Worm (Caenorhabditis elegans) whole organism, L2 larva: ENCODE data around the gene B0281.6.

Source experiments
- F13H6.1 ChIP-seq: sonication (generic microtip); optimal IDR thresholded peaks from 2 replicates; lab custom pipeline; 2016; ENCODE audit warnings: missing genetic modification characterization, missing compliant biosample characterization
- R02D3.7 ChIP-seq: fragments of 150-350 bp; optimal IDR thresholded peaks from 2 replicates; lab custom pipeline; 2014; ENCODE audit warnings: missing biosample characterization, missing genetic modification characterization
- Y55F3AM.14 ChIP-seq: fragments of 200-800 bp; sonication (Bioruptor generic); optimal IDR thresholded peaks from 2 replicates; lab custom pipeline; 2018; ENCODE audit warnings: mild to moderate bottlenecking, missing genetic modification characterization, missing compliant biosample characterization
- ZK546.5 ChIP-seq: sonication (generic microtip); optimal IDR thresholded peaks from 2 replicates; lab custom pipeline; 2017; ENCODE audit warnings: missing biosample characterization, missing genetic modification characterization
- alr-1 ChIP-seq: fragments of 150-350 bp; optimal IDR thresholded peaks from 2 replicates; lab custom pipeline; 2014; ENCODE audit warnings: missing biosample characterization, missing genetic modification characterization
- ceh-16 ChIP-seq: fragments of 150-350 bp; optimal IDR thresholded peaks from 2 replicates; lab custom pipeline; 2014; ENCODE audit warnings: missing biosample characterization, missing genetic modification characterization
- dmd-4 ChIP-seq: sonication (generic microtip); optimal IDR thresholded peaks from 2 replicates; lab custom pipeline; 2017; ENCODE audit warnings: missing biosample characterization, missing genetic modification characterization
- egl-27 ChIP-seq: sonication (generic microtip); optimal IDR thresholded peaks from 3 replicates; lab custom pipeline; 2017; ENCODE audit warnings: missing biosample characterization, missing genetic modification reagents, missing genetic modification characterization
- elt-1 ChIP-seq: fragments of 150-350 bp; optimal IDR thresholded peaks from 2 replicates; lab custom pipeline; 2014; ENCODE audit warnings: missing biosample characterization, missing genetic modification characterization
- elt-3 ChIP-seq: sonication (generic microtip); optimal IDR thresholded peaks from 2 replicates; lab custom pipeline; 2017; ENCODE audit warnings: missing biosample characterization, missing genetic modification characterization
- fos-1 ChIP-seq: fragments of 150-350 bp; optimal IDR thresholded peaks from 2 replicates; lab custom pipeline; 2014; ENCODE audit warnings: missing biosample characterization, missing genetic modification characterization
- gmeb-1 ChIP-seq: fragments of 150-350 bp; optimal IDR thresholded peaks from 2 replicates; lab custom pipeline; 2014; ENCODE audit warnings: missing biosample characterization, missing genetic modification characterization
- lin-11 ChIP-seq: fragments of 150-350 bp; sonication (generic microtip); optimal IDR thresholded peaks from 2 replicates; lab custom pipeline; 2014; ENCODE audit warnings: missing biosample characterization, missing genetic modification characterization, inconsistent platforms, mixed read lengths
- lsy-2 ChIP-seq, 2 experiments: fragments of 150-350 bp in 1 of 2; sonication (generic microtip) in 1 of 2; optimal IDR thresholded peaks; 2 replicates each; lab custom pipeline; 2014 to 2017; ENCODE audit warnings: missing biosample characterization in 2 of 2, missing genetic modification characterization in 2 of 2
- mab-5 ChIP-seq: fragments of 150-350 bp; optimal IDR thresholded peaks from 2 replicates; lab custom pipeline; 2014; ENCODE audit warnings: missing biosample characterization, missing genetic modification characterization
- mbf-1 ChIP-seq: sonication (generic microtip); optimal IDR thresholded peaks from 2 replicates; lab custom pipeline; 2017; ENCODE audit warnings: missing biosample characterization, missing genetic modification characterization
- mdl-1 ChIP-seq, 2 experiments: fragments of 150-350 bp in 1 of 2; sonication (generic microtip) in 1 of 2; optimal IDR thresholded peaks; 2 replicates each; lab custom pipeline; 2017; ENCODE audit warnings: missing biosample characterization in 2 of 2, missing genetic modification characterization in 2 of 2
- nhr-11 ChIP-seq: fragments of 150-350 bp; optimal IDR thresholded peaks from 2 replicates; lab custom pipeline; 2014; ENCODE audit warnings: missing biosample characterization, missing genetic modification characterization
- nhr-12 ChIP-seq: fragments of 150-350 bp; optimal IDR thresholded peaks from 2 replicates; lab custom pipeline; 2014; ENCODE audit warnings: missing biosample characterization, missing genetic modification characterization
- nhr-129 ChIP-seq: fragments of 150-350 bp; optimal IDR thresholded peaks from 2 replicates; lab custom pipeline; 2014; ENCODE audit warnings: missing biosample characterization, missing genetic modification characterization
- nhr-23 ChIP-seq: fragments of 150-350 bp; optimal IDR thresholded peaks from 2 replicates; lab custom pipeline; 2014; ENCODE audit warnings: missing biosample characterization, missing genetic modification reagents, missing genetic modification characterization
- nhr-77 ChIP-seq: fragments of 150-350 bp; optimal IDR thresholded peaks from 2 replicates; lab custom pipeline; 2014; ENCODE audit warnings: missing biosample characterization, missing genetic modification characterization
- peb-1 ChIP-seq: fragments of 150-350 bp; optimal IDR thresholded peaks from 2 replicates; lab custom pipeline; 2014; ENCODE audit warnings: missing biosample characterization, missing genetic modification characterization
- sem-4 ChIP-seq: fragments of 150-350 bp; optimal IDR thresholded peaks from 2 replicates; lab custom pipeline; 2014; ENCODE audit warnings: missing biosample characterization, missing genetic modification reagents, missing genetic modification characterization
- skn-1 ChIP-seq: sonication (generic microtip); optimal IDR thresholded peaks from 2 replicates; lab custom pipeline; 2017; ENCODE audit warnings: missing biosample characterization, missing genetic modification characterization
- sma-3 ChIP-seq: sonication (generic microtip); optimal IDR thresholded peaks from 2 replicates; lab custom pipeline; 2016; ENCODE audit warnings: missing genetic modification reagents, missing genetic modification characterization, missing compliant biosample characterization
- sma-9 ChIP-seq, 2 experiments: fragments of 150-350 bp in 1 of 2; sonication (generic microtip) in 1 of 2; optimal IDR thresholded peaks; 2 replicates each; lab custom pipeline; 2014 to 2016; ENCODE audit warnings: missing genetic modification characterization in 2 of 2, mild to moderate bottlenecking in 1 of 2, missing biosample characterization in 1 of 2, missing compliant biosample characterization in 1 of 2, missing genetic modification reagents in 1 of 2, moderate library complexity in 1 of 2
- snpc-4 ChIP-seq: fragments of 150-350 bp; optimal IDR thresholded peaks from 2 replicates; lab custom pipeline; 2014; ENCODE audit warnings: missing biosample characterization, missing genetic modification characterization
- unc-55 ChIP-seq: fragments of 150-350 bp; sonication (generic microtip); optimal IDR thresholded peaks from 3 replicates; lab custom pipeline; 2014; ENCODE audit warnings: missing biosample characterization, missing genetic modification reagents, missing genetic modification characterization
- zag-1 ChIP-seq: fragments of 150-350 bp; optimal IDR thresholded peaks from 2 replicates; lab custom pipeline; 2014; ENCODE audit warnings: missing biosample characterization, missing genetic modification characterization
- ztf-4 ChIP-seq: fragments of 150-350 bp; optimal IDR thresholded peaks from 2 replicates; lab custom pipeline; 2014; ENCODE audit warnings: missing biosample characterization, missing genetic modification characterization

Gene B0281.6

DNA sequence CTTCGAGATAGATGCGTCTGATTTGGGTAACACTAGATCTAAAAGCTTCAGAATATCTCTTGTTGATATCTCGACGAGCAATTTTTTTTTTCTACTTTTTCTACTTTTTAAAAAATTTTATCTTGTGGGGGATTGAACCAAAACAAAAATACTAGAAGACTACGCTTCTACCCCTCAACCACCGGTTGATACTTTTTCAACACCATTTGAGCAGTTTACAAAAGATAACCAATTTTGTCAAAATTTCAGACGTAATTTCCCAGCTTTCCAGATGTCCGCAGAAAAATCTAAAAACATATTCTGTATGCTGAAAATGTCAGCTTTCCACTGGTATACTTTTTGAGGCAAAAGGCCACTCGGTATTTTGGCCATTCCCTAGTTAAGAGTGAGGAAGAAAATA, 2.3 kb upstream of the B0281.6 start:
- TF ChIP-seq sem-4 (tag; lab: Kevin White, UChicago) = no peak

DNA sequence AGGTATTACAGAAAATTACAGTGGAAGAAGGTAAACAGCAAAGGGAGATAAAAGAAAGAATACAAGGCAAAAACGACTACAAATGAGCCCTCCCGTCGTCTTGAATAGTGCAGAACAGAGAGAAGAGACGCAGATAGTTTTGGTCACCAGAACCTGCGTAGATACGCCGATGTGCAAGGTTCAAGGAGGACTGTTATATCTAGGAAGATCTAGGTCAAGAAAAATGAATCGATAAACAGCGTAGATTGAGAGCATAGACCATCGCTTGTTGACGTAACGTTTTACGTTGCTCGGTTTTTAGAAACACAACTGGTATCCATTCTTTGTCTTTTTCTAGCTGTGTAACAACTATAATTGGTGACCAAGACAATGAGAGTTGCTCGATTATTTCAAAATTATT, 1.4 kb downstream of the B0281.6 start, which contains the start of gene B0281.5:
Gene B0281.5, minus strand, starts transcription at position 101 of the 400 bp plus-strand sequence.
- no peak for TF ChIP-seq F13H6.1
- TF ChIP-seq dmd-4 (tag; lab: Kevin White, UChicago) = no peak
- no peak for TF ChIP-seq egl-27 (tag; lab: Kevin White, UChicago)

DNA sequence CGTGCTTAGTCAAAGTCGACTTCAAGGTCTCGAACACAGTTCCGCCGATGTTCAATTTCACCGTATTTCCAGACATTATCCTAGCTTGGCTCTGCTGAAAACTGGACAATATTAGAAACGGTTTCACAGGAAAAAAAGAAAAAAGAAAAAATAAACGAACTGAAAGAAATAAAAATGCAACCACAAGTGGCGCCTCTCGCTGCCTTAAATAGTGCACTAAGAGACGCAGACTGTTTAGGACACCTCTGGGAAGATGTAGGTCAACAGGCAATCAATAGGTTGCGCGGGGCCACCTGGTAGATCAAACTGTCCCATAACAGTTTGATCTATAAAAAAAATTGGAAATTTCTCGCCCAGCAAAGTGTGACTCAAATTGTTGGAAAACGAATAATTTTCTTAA, 3.5 kb downstream of the B0281.6 start, which contains the start of gene B0281.4:
Gene B0281.4, minus strand, starts transcription at position 101 of the 400 bp plus-strand sequence.
- TF ChIP-seq nhr-23 (no peak), Y55F3AM.14 (no peak), nhr-12 (tag; lab: Kevin White, UChicago) (no peak), zag-1 (no peak), elt-3 (no peak), nhr-11 (tag; lab: Kevin White, UChicago) (no peak), nhr-77 (tag; lab: Kevin White, UChicago) (no peak), skn-1 (tag; lab: Kevin White, UChicago) (no peak)

ce11 chrII:2295817-2296315, 6.4 kb downstream of the B0281.6 start, which contains the start of gene fbxc-25:
Gene fbxc-25 (minus strand): TSS chrII:2296265.
- TF ChIP-seq elt-1 (no peak), nhr-23 (no peak), alr-1 (tag; lab: Kevin White, UChicago) (no peak)

ce11 chrII:2292549-2292948, 9.7 kb downstream of the B0281.6 start:
- no peak for TF ChIP-seq ZK546.5 (tag; lab: Kevin White, UChicago)
- no peak for TF ChIP-seq dmd-4 (tag; lab: Kevin White, UChicago)
- no peak for TF ChIP-seq R02D3.7 (tag; lab: Kevin White, UChicago)
- TF ChIP-seq mdl-1 (tag; optimal IDR thresholded peaks at IDR 0.05; lab: Kevin White, UChicago) = no peak
- no peak for TF ChIP-seq nhr-77 (tag; lab: Kevin White, UChicago)
- TF ChIP-seq fos-1 (tag; lab: Kevin White, UChicago) = peak; percentile 74

- TF ChIP-seq unc-55 (GFP tag; lab: Kevin White, UChicago) (no peak), ztf-4 (tag; lab: Kevin White, UChicago) (no peak), zag-1 (no peak), skn-1 (tag; lab: Kevin White, UChicago) (no peak), Y55F3AM.14 (no peak), fos-1 (tag; lab: Kevin White, UChicago) (no peak), peb-1 (no peak), lsy-2 (tag; optimal IDR thresholded peaks at IDR 0.05; lab: Kevin White, UChicago) (no peak), sem-4 (tag; lab: Kevin White, UChicago) (no peak), gmeb-1 (tag; lab: Kevin White, UChicago) (no peak), mbf-1 (tag; lab: Kevin White, UChicago) (no peak), snpc-4 (tag; lab: Kevin White, UChicago) (no peak), nhr-77 (tag; lab: Kevin White, UChicago) (no peak), ceh-16 (tag; lab: Kevin White, UChicago) (no peak), R02D3.7 (tag; lab: Kevin White, UChicago) (no peak), ZK546.5 (tag; lab: Kevin White, UChicago) (no peak), lin-11 (tag; lab: Kevin White, UChicago) (no peak), elt-1 (no peak), sma-3 (GFP tag; lab: Kevin White, UChicago) (no peak), F13H6.1 (no peak)
Measured at ce11 chrII:2292027-2292426, 10.2 kb downstream of the B0281.6 start, which contains the start of gene K09F6.7. Gene K09F6.7 (minus strand): TSS chrII:2292127.

ce11 chrII:2289441-2289840, 12.8 kb downstream of the B0281.6 start:
- no peak for TF ChIP-seq mbf-1 (tag; lab: Kevin White, UChicago)
- peak; percentile 66 for TF ChIP-seq sma-9 (GFP tag; optimal IDR thresholded peaks at IDR 0.05; lab: Kevin White, UChicago)
- no peak for TF ChIP-seq sma-9 (tag; optimal IDR thresholded peaks at IDR 0.05; lab: Kevin White, UChicago)
- no peak for TF ChIP-seq F13H6.1
- TF ChIP-seq nhr-129 (tag; lab: Kevin White, UChicago) = peak; percentile 18
- TF ChIP-seq lsy-2 (tag; optimal IDR thresholded peaks at IDR 0.05; lab: Kevin White, UChicago) = peak in 1 of 2 experiments; percentile 20
- TF ChIP-seq unc-55 (GFP tag; lab: Kevin White, UChicago) = peak; percentile 72
- TF ChIP-seq mab-5 (tag; lab: Kevin White, UChicago) = peak; percentile 2
